Worm (Caenorhabditis elegans) whole organism, dauer: ENCODE results near the gene col-78.

Experiments used
- unc-62 ChIP-seq: sonication (generic microtip); optimal IDR thresholded peaks from 2 replicates; lab custom pipeline; 2017; ENCODE audit warnings: missing biosample characterization, missing genetic modification reagents, missing genetic modification characterization

col-78 gene

ce11 chrII:9152231-9152630 is at the start of gene col-78:
TSS of gene col-78 (plus strand) at chrII:9152531.
- no peak for TF ChIP-seq unc-62

- no peak for TF ChIP-seq unc-62
Observed at ce11 chrII:9107095-9107769, 45.1 kb upstream of the col-78 start, which contains the start of gene dyrb-1. TSS of gene dyrb-1 (minus strand) at chrII:9107145.

ce11 chrII:9108443-9108842 is 43.9 kb upstream of the col-78 start, which contains the start of gene dnj-23:
TSS of gene dnj-23 (minus strand) at chrII:9108600.
- TF ChIP-seq unc-62 = no peak

- no peak for TF ChIP-seq unc-62
Observed at ce11 chrII:9108905-9109551, 43.3 kb upstream of the col-78 start, which contains the start of gene T24H10.4. TSS of gene T24H10.4 (plus strand) at chrII:9109534.

ce11 chrII:9111471-9112016 is 40.8 kb upstream of the col-78 start:
- no peak for TF ChIP-seq unc-62

ce11 chrII:9112851-9113250 is 39.5 kb upstream of the col-78 start, which contains the start of gene jun-1:
TSS of gene jun-1 (plus strand) at chrII:9113157.
- TF ChIP-seq unc-62 = no peak

- no peak for TF ChIP-seq unc-62
Observed at ce11 chrII:9113759-9114158, 38.6 kb upstream of the col-78 start.

ce11 chrII:9114972-9115371 is 37.4 kb upstream of the col-78 start:
- no peak for TF ChIP-seq unc-62

- TF ChIP-seq unc-62 = no peak
Observed at ce11 chrII:9115644-9116043, 36.7 kb upstream of the col-78 start.

- TF ChIP-seq unc-62 = no peak
Observed at ce11 chrII:9116404-9116803, 35.9 kb upstream of the col-78 start.

ce11 chrII:9117789-9118242 is 34.5 kb upstream of the col-78 start:
- no peak for TF ChIP-seq unc-62

ce11 chrII:9120329-9120728 is 32.0 kb upstream of the col-78 start:
- no peak for TF ChIP-seq unc-62

- TF ChIP-seq unc-62 = no peak
Observed at ce11 chrII:9120813-9121554, 31.3 kb upstream of the col-78 start.

- no peak for TF ChIP-seq unc-62
Observed at ce11 chrII:9124353-9124752, 28.0 kb upstream of the col-78 start.

- no peak for TF ChIP-seq unc-62
Observed at ce11 chrII:9125007-9125406, 27.3 kb upstream of the col-78 start.

ce11 chrII:9126965-9127364 is 25.4 kb upstream of the col-78 start:
- no peak for TF ChIP-seq unc-62

- no peak for TF ChIP-seq unc-62
Observed at ce11 chrII:9127379-9127778, 25.0 kb upstream of the col-78 start.
